Worm (Caenorhabditis elegans): ENCODE results near the gene cyp-33C2.

Gene cyp-33C2

ce11 chrV:2159331-2159730 is 24.0 kb upstream of the cyp-33C2 start, which contains the start of gene C45H4.14:
Gene C45H4.14, minus strand, starts transcription at chrV:2159431.
- TF ChIP-seq nhr-237 (tag; optimal IDR thresholded peaks at IDR 0.05) = no peak
- TF ChIP-seq aly-2 (tag; optimal IDR thresholded peaks at IDR 0.05) = no peak
- no peak for TF ChIP-seq R02D3.7 (tag; optimal IDR thresholded peaks at IDR 0.05)
- TF ChIP-seq egl-27 (tag; optimal IDR thresholded peaks at IDR 0.05) = no peak
- no peak for TF ChIP-seq lin-39 (tag; optimal IDR thresholded peaks at IDR 0.05)
- TF ChIP-seq nhr-67 (tag; optimal IDR thresholded peaks at IDR 0.05) = no peak
- no peak for TF ChIP-seq nhr-28 (tag; optimal IDR thresholded peaks at IDR 0.05)
- TF ChIP-seq nhr-76 (tag; optimal IDR thresholded peaks at IDR 0.05) = no peak
- TF ChIP-seq ceh-9 (tag; optimal IDR thresholded peaks at IDR 0.05) = no peak
- TF ChIP-seq fkh-2 (tag; optimal IDR thresholded peaks at IDR 0.05) = no peak
- TF ChIP-seq sea-2 (GFP tag; optimal IDR thresholded peaks at IDR 0.05) = no peak
- no peak for TF ChIP-seq fkh-10 (GFP tag; optimal IDR thresholded peaks at IDR 0.05)
- TF ChIP-seq skn-1 (tag; optimal IDR thresholded peaks at IDR 0.05) = no peak
- no peak for TF ChIP-seq elt-1 (tag; optimal IDR thresholded peaks at IDR 0.05)
- TF ChIP-seq hmg-11 (tag; optimal IDR thresholded peaks at IDR 0.05) = no peak
- TF ChIP-seq pqm-1 (tag; optimal IDR thresholded peaks at IDR 0.05) = no peak
- TF ChIP-seq ztf-4 (tag; optimal IDR thresholded peaks at IDR 0.05) = no peak

- TF ChIP-seq ZK546.5 (tag; optimal IDR thresholded peaks at IDR 0.05) (no peak), elt-1 (tag; optimal IDR thresholded peaks at IDR 0.05) (no peak), nhr-23 (tag; optimal IDR thresholded peaks at IDR 0.05) (no peak), elt-2 (tag; optimal IDR thresholded peaks at IDR 0.05) (no peak), mdl-1 (tag; optimal IDR thresholded peaks at IDR 0.05) (no peak), R02D3.7 (tag; optimal IDR thresholded peaks at IDR 0.05) (no peak), nhr-12 (tag; optimal IDR thresholded peaks at IDR 0.05) (no peak), eor-1 (tag; optimal IDR thresholded peaks at IDR 0.05) (no peak), ztf-4 (tag; optimal IDR thresholded peaks at IDR 0.05) (no peak), sea-2 (GFP tag; optimal IDR thresholded peaks at IDR 0.05) (no peak)
These were observed 19.6 kb upstream of the cyp-33C2 start, which contains the start of gene str-255 for ce11 chrV:2163735-2164134. Gene str-255, minus strand, starts transcription at chrV:2163835.

ce11 chrV:2166679-2167078 is 16.6 kb upstream of the cyp-33C2 start, which contains the start of gene srbc-19:
Gene srbc-19, minus strand, starts transcription at chrV:2166779.
- TF ChIP-seq lsy-12 (tag; optimal IDR thresholded peaks at IDR 0.05) (no peak), elt-2 (tag; optimal IDR thresholded peaks at IDR 0.05) (no peak), nhr-28 (tag; optimal IDR thresholded peaks at IDR 0.05) (no peak), nhr-11 (tag; optimal IDR thresholded peaks at IDR 0.05) (no peak), pha-4 (tag; optimal IDR thresholded peaks at IDR 0.05) (no peak), zag-1 (tag; optimal IDR thresholded peaks at IDR 0.05) (no peak), mml-1 (tag; optimal IDR thresholded peaks at IDR 0.05) (no peak), nhr-67 (tag; optimal IDR thresholded peaks at IDR 0.05) (no peak), unc-39 (tag; optimal IDR thresholded peaks at IDR 0.05) (no peak), elt-3 (tag; optimal IDR thresholded peaks at IDR 0.05) (no peak)

ce11 chrV:2174465-2174864 is 8.8 kb upstream of the cyp-33C2 start:
- TF ChIP-seq ceh-28 (tag; optimal IDR thresholded peaks at IDR 0.05) = no peak
- TF ChIP-seq fos-1 (tag; optimal IDR thresholded peaks at IDR 0.05) = no peak
- TF ChIP-seq egl-27 (tag; optimal IDR thresholded peaks at IDR 0.05) = no peak
- TF ChIP-seq unc-39 (tag; optimal IDR thresholded peaks at IDR 0.05) = no peak
- no peak for TF ChIP-seq nhr-28 (tag; optimal IDR thresholded peaks at IDR 0.05)
- no peak for TF ChIP-seq nhr-237 (tag; optimal IDR thresholded peaks at IDR 0.05)
- no peak for TF ChIP-seq nhr-43 (tag; optimal IDR thresholded peaks at IDR 0.05; ENCODE audit: poor library complexity, severe bottlenecking)
- no peak for TF ChIP-seq nfya-1 (tag; optimal IDR thresholded peaks at IDR 0.05; ENCODE audit: insufficient read depth)

- TF ChIP-seq aly-2 (tag; optimal IDR thresholded peaks at IDR 0.05) (no peak), nhr-77 (tag; optimal IDR thresholded peaks at IDR 0.05) (no peak), jun-1 (tag; optimal IDR thresholded peaks at IDR 0.05) (no peak), nhr-67 (tag; optimal IDR thresholded peaks at IDR 0.05) (no peak), nhr-25 (tag; optimal IDR thresholded peaks at IDR 0.05) (no peak), ztf-4 (tag; optimal IDR thresholded peaks at IDR 0.05) (no peak), egl-5 (tag; optimal IDR thresholded peaks at IDR 0.05) (no peak), ZK546.5 (tag; optimal IDR thresholded peaks at IDR 0.05) (no peak), elt-3 (tag; optimal IDR thresholded peaks at IDR 0.05) (no peak), daf-12 (tag; optimal IDR thresholded peaks at IDR 0.05) (no peak)
These were observed 8.0 kb upstream of the cyp-33C2 start, which contains the start of gene C45H4.18 for ce11 chrV:2175242-2175641. Gene C45H4.18, plus strand, starts transcription at chrV:2175542.

All from whole organism, L3 larva.